Worm (Caenorhabditis elegans) whole organism, young adult: ENCODE data around the gene F28C6.9.

Experiments used
- F22D6.2 ChIP-seq: sonication (generic microtip); optimal IDR thresholded peaks from 2 replicates; lab custom pipeline; 2016; ENCODE audit warnings: mild to moderate bottlenecking, missing genetic modification characterization, missing compliant biosample characterization
- F23B12.7 ChIP-seq: sonication (generic microtip); optimal IDR thresholded peaks from 2 replicates; lab custom pipeline; 2017; ENCODE audit warnings: missing genetic modification characterization, mild to moderate bottlenecking, missing compliant biosample characterization, antibody characterized with exemption, moderate library complexity; ENCODE audit not compliant: insufficient read depth
- F33H1.4 ChIP-seq: fragments of 200-800 bp; sonication (Bioruptor generic); IDR thresholded peaks from 2 replicates; pipeline ENCODE4 v1.3.6; 2022; ENCODE audit warnings: missing genetic modification reagents, missing genetic modification characterization, missing compliant biosample characterization
- F55B11.4 ChIP-seq: sonication (generic microtip); optimal IDR thresholded peaks from 2 replicates; lab custom pipeline; 2016; ENCODE audit warnings: missing compliant biosample characterization, missing genetic modification characterization, borderline replicate concordance; ENCODE audit not compliant: insufficient read depth
- K11D2.4 ChIP-seq: fragments of 200-800 bp; sonication (Bioruptor generic); IDR thresholded peaks from 2 replicates; pipeline ENCODE4 v1.3.6; 2022; ENCODE audit warnings: missing genetic modification reagents, missing genetic modification characterization, missing compliant biosample characterization
- Y56A3A.18 ChIP-seq: fragments of 200-800 bp; sonication (Bioruptor generic); IDR thresholded peaks from 2 replicates; pipeline ENCODE4 v1.3.6; 2022; ENCODE audit warnings: missing genetic modification reagents, missing genetic modification characterization, missing compliant biosample characterization
- aptf-3 ChIP-seq: fragments of 200-800 bp; sonication (Bioruptor generic); IDR thresholded peaks from 2 replicates; pipeline ENCODE4 v1.3.6; 2022; ENCODE audit warnings: missing genetic modification characterization, missing compliant biosample characterization
- attf-5 ChIP-seq: fragments of 200-800 bp; sonication (Bioruptor generic); optimal IDR thresholded peaks from 2 replicates; lab custom pipeline; 2018; ENCODE audit warnings: mild to moderate bottlenecking, missing genetic modification characterization, missing compliant biosample characterization
- bed-2 ChIP-seq: fragments of 200-800 bp; sonication (Bioruptor generic); IDR thresholded peaks from 2 replicates; pipeline ENCODE4 v1.3.6; 2022; ENCODE audit warnings: missing genetic modification reagents, missing genetic modification characterization, missing compliant biosample characterization
- ceh-40 ChIP-seq: fragments of 200-800 bp; sonication (Bioruptor generic); IDR thresholded peaks from 2 replicates; pipeline ENCODE4 v1.3.6; 2022; ENCODE audit warnings: missing genetic modification characterization, missing compliant biosample characterization
- ceh-58 ChIP-seq: fragments of 200-800 bp; sonication (Bioruptor generic); IDR thresholded peaks from 2 replicates; pipeline ENCODE4 v1.3.6; 2022; ENCODE audit warnings: missing genetic modification characterization, missing compliant biosample characterization
- efl-1 ChIP-seq: fragments of 150-350 bp; optimal IDR thresholded peaks from 2 replicates; lab custom pipeline; 2014; ENCODE audit warnings: missing biosample characterization, missing genetic modification reagents, missing genetic modification characterization
- egl-18 ChIP-seq: fragments of 200-800 bp; sonication (Bioruptor generic); IDR thresholded peaks from 2 replicates; pipeline ENCODE4 v1.3.6; 2022; ENCODE audit warnings: missing genetic modification reagents, missing genetic modification characterization, missing compliant biosample characterization
- egrh-3 ChIP-seq: fragments of 200-800 bp; sonication (Bioruptor generic); IDR thresholded peaks from 2 replicates; pipeline ENCODE4 v1.3.6; 2022; ENCODE audit warnings: missing genetic modification reagents, missing genetic modification characterization, missing compliant biosample characterization
- ekl-4 ChIP-seq: fragments of 200-800 bp; sonication (Bioruptor generic); IDR thresholded peaks from 2 replicates; pipeline ENCODE4 v1.3.6; 2022; ENCODE audit warnings: missing genetic modification reagents, missing genetic modification characterization, missing compliant biosample characterization
- hmg-1.2 ChIP-seq: fragments of 200-800 bp; sonication (Bioruptor generic); IDR thresholded peaks from 2 replicates; pipeline ENCODE4 v1.3.6; 2022; ENCODE audit warnings: missing genetic modification reagents, missing genetic modification characterization, missing compliant biosample characterization
- hrde-1 ChIP-seq: sonication (generic microtip); optimal IDR thresholded peaks from 2 replicates; lab custom pipeline; 2016; ENCODE audit warnings: missing genetic modification characterization, mild to moderate bottlenecking, missing compliant biosample characterization, moderate library complexity, missing genotype, missing genetic modification reagents, borderline replicate concordance
- let-607 ChIP-seq, 2 experiments: fragments of 200-800 bp in 1 of 2; sonication (Bioruptor generic) in 1 of 2; sonication (generic microtip) in 1 of 2; optimal IDR thresholded peaks; 2 replicates each; lab custom pipeline; 2016 to 2018; ENCODE audit warnings: mild to moderate bottlenecking in 2 of 2, missing compliant biosample characterization in 2 of 2, missing genetic modification characterization in 2 of 2, moderate library complexity in 2 of 2, missing genotype in 1 of 2
- lin-54 ChIP-seq: fragments of 200-800 bp; sonication (Bioruptor generic); optimal IDR thresholded peaks from 2 replicates; lab custom pipeline; 2018; ENCODE audit warnings: mild to moderate bottlenecking, missing genetic modification characterization, missing compliant biosample characterization
- lsl-1 ChIP-seq: fragments of 200-800 bp; sonication (Bioruptor generic); optimal IDR thresholded peaks from 2 replicates; lab custom pipeline; 2018; ENCODE audit warnings: mild to moderate bottlenecking, missing genetic modification characterization, moderate library complexity, missing compliant biosample characterization
- lsy-27 ChIP-seq: sonication (generic microtip); optimal IDR thresholded peaks from 2 replicates; lab custom pipeline; 2017; ENCODE audit warnings: missing genetic modification characterization, mild to moderate bottlenecking, missing compliant biosample characterization, antibody characterized with exemption, missing genotype, borderline replicate concordance; ENCODE audit not compliant: insufficient read depth
- madf-6 ChIP-seq: fragments of 200-800 bp; sonication (Bioruptor generic); IDR thresholded peaks from 2 replicates; pipeline ENCODE4 v1.3.6; 2022; ENCODE audit warnings: missing genetic modification reagents, missing genetic modification characterization, missing compliant biosample characterization
- mcd-1 ChIP-seq: fragments of 200-800 bp; sonication (Bioruptor generic); IDR thresholded peaks from 2 replicates; pipeline ENCODE4 v1.3.6; 2022; ENCODE audit warnings: missing genetic modification reagents, missing genetic modification characterization, missing compliant biosample characterization
- nhr-179 ChIP-seq: sonication (generic microtip); optimal IDR thresholded peaks from 2 replicates; lab custom pipeline; 2016; ENCODE audit warnings: mild to moderate bottlenecking, missing genetic modification characterization, missing compliant biosample characterization
- repo-1 ChIP-seq: sonication (generic microtip); optimal IDR thresholded peaks from 2 replicates; lab custom pipeline; 2017; ENCODE audit warnings: mild to moderate bottlenecking, missing genetic modification characterization, missing compliant biosample characterization
- sea-2 ChIP-seq: fragments of 200-800 bp; sonication (Bioruptor generic); IDR thresholded peaks from 2 replicates; pipeline ENCODE4 v1.3.6; 2022; ENCODE audit warnings: missing genetic modification characterization, missing compliant biosample characterization
- snpc-1.1 ChIP-seq: sonication (generic microtip); optimal IDR thresholded peaks from 2 replicates; lab custom pipeline; 2017; ENCODE audit warnings: missing genetic modification characterization, mild to moderate bottlenecking, missing compliant biosample characterization, antibody characterized with exemption, moderate library complexity, missing genotype, missing genetic modification reagents; ENCODE audit not compliant: insufficient read depth
- snpc-1.3 ChIP-seq: sonication (generic microtip); optimal IDR thresholded peaks from 2 replicates; lab custom pipeline; 2017; ENCODE audit warnings: missing genetic modification characterization, mild to moderate bottlenecking, missing compliant biosample characterization, antibody characterized with exemption, moderate library complexity, missing genotype, missing genetic modification reagents; ENCODE audit not compliant: insufficient read depth
- snpc-4 ChIP-seq, 5 experiments: fragments of 150-350 bp in 1 of 5; sonication (generic microtip) in 4 of 5; optimal IDR thresholded peaks; 2 replicates each; lab custom pipeline; 2014 to 2018; ENCODE audit warnings: missing genetic modification characterization in 5 of 5, missing biosample characterization in 3 of 5, antibody characterized with exemption in 2 of 5, mild to moderate bottlenecking in 2 of 5, missing compliant biosample characterization in 2 of 5, missing genotype in 2 of 5, moderate library complexity in 2 of 5, missing genetic modification reagents in 1 of 5
- sptf-2 ChIP-seq: fragments of 200-800 bp; sonication (Bioruptor generic); optimal IDR thresholded peaks from 2 replicates; lab custom pipeline; 2018; ENCODE audit warnings: mild to moderate bottlenecking, missing genetic modification characterization, missing compliant biosample characterization
- tbp1 ChIP-seq: fragments of 200-800 bp; sonication (Bioruptor generic); optimal IDR thresholded peaks from 2 replicates; lab custom pipeline; 2018; ENCODE audit warnings: mild to moderate bottlenecking, missing genetic modification characterization, missing compliant biosample characterization
- tlf-1 ChIP-seq: fragments of 200-800 bp; sonication (Bioruptor generic); optimal IDR thresholded peaks from 2 replicates; lab custom pipeline; 2018; ENCODE audit warnings: mild to moderate bottlenecking, missing genetic modification characterization, missing compliant biosample characterization
- xnd-1 ChIP-seq: sonication (generic microtip); optimal IDR thresholded peaks from 2 replicates; lab custom pipeline; 2016; ENCODE audit warnings: missing genotype, missing genetic modification reagents, missing genetic modification characterization, missing compliant biosample characterization
- zfh-2 ChIP-seq: fragments of 200-800 bp; sonication (Bioruptor generic); conservative IDR thresholded peaks from 2 replicates; pipeline ENCODE4 v1.3.6; 2022; ENCODE audit warnings: missing genetic modification reagents, missing genetic modification characterization, missing compliant biosample characterization
- ztf-28 ChIP-seq: fragments of 200-800 bp; sonication (Bioruptor generic); IDR thresholded peaks from 2 replicates; pipeline ENCODE4 v1.3.6; 2022; ENCODE audit warnings: missing genetic modification reagents, missing genetic modification characterization, missing compliant biosample characterization

The F28C6.9 gene

DNA sequence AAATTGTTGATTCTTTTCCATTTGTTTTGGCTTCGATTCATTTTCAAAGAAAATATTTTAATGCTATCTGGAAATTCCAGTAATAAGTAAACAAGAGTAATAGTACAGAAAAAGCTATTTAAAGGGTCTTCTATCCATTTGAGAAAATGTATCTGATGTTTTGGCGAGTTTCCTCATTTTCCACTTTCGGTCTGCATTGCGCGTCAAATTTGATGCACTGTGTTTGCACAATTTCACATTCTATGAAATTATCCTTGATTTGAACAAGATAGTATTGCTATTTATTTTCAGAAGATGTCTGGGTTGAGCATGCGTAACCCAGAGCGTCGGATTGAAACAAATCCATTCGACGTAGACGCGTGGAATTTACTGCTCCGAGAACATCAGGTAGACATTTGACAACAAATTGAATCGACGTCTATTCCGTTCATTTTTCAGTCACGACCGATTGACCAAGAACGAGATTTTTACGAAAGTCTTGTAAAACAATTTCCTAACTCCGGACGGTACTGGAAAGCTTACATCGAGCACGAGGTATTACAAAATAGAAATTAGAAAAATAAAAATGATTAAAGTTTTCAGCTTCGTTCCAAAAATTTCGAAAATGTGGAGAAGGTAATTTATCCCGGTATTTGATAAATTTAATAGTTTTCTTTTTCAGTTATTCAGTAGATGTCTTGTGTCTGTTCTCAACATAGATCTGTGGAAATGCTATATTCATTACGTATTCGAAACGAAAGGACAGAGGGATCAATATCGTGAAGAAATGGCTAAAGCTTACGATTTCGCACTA, 6.2 kb downstream of the F28C6.9 start, which contains the start of gene suf-1 (continued):
- no peak for TF ChIP-seq F22D6.2 (tag; lab: Kevin White, UChicago)
- TF ChIP-seq Y56A3A.18 (GFP tag; lab: Robert Waterston, UW) = peak; percentile 75; the same call in 1 of the 2 replicates
- TF ChIP-seq aptf-3 = peak; percentile 13; the same call in 1 of the 2 replicates
- no peak for TF ChIP-seq let-607 (tag; optimal IDR thresholded peaks at IDR 0.05; lab: Kevin White, UChicago)
- peak; percentile 79 for TF ChIP-seq tlf-1 (GFP tag; lab: Kevin White, UChicago)
- TF ChIP-seq, all 124 proteins: peak for 47

- peak; percentile 18 for TF ChIP-seq attf-5 (GFP tag; lab: Kevin White, UChicago)
- peak; percentile 30 for TF ChIP-seq F23B12.7 (tag; lab: Kevin White, UChicago)
- peak; percentile 71 for TF ChIP-seq snpc-4 (GFP tag; optimal IDR thresholded peaks at IDR 0.05; lab: Kevin White, UChicago)
- TF ChIP-seq snpc-4 (tag; optimal IDR thresholded peaks at IDR 0.05; lab: Kevin White, UChicago) = peak; percentile 55 to 80 (median 74)
- no peak for TF ChIP-seq F55B11.4 (tag; lab: Kevin White, UChicago)
- TF ChIP-seq efl-1 (GFP tag; lab: Kevin White, UChicago) = peak; percentile 9
- peak; percentile 60 for TF ChIP-seq lin-54
- TF ChIP-seq lsl-1 (GFP tag; lab: Kevin White, UChicago) = peak; percentile 34
- TF ChIP-seq madf-6 (GFP tag; lab: Robert Waterston, UW) = peak; percentile 38; the same call in 1 of the 2 replicates
- TF ChIP-seq K11D2.4 (GFP tag; lab: Robert Waterston, UW) = no peak
- TF ChIP-seq zfh-2 (GFP tag; lab: Robert Waterston, UW) = 0 out of 2 replicates have a peak, but pooled peaks have one; percentile 8
- peak; percentile 28; the same call in 1 of the 2 replicates for TF ChIP-seq hmg-1.2 (GFP tag; lab: Robert Waterston, UW)
- TF ChIP-seq hrde-1 (tag; lab: Kevin White, UChicago) = no peak
- peak; percentile 54 for TF ChIP-seq snpc-1.1 (tag; lab: Kevin White, UChicago)
- TF ChIP-seq bed-2 = no peak
- peak; percentile 34 for TF ChIP-seq snpc-1.3 (tag; lab: Kevin White, UChicago)
- TF ChIP-seq mcd-1 (GFP tag; lab: Robert Waterston, UW) = peak; percentile 32; the same call in 1 of the 2 replicates
- no peak for TF ChIP-seq egrh-3 (GFP tag; lab: Robert Waterston, UW)
- peak; percentile 92 for TF ChIP-seq sptf-2 (GFP tag; lab: Kevin White, UChicago)
- peak; percentile 88 for TF ChIP-seq F33H1.4
- TF ChIP-seq tbp1 = peak; percentile 33
Observed at ce11 chrII:8602337-8602944, 7.5 kb downstream of the F28C6.9 start, which contains the start of the genes cpf-1 and rpl-26. TSS of gene cpf-1 (minus strand) at chrII:8602440. TSS of gene rpl-26 (plus strand) at chrII:8602785.

ce11 chrII:8600165-8600564, 9.8 kb downstream of the F28C6.9 start, which contains the start of gene pigg-1:
TSS of gene pigg-1 (minus strand) at chrII:8600265.
- no peak for TF ChIP-seq egl-18 (GFP tag; lab: Robert Waterston, UW)
- TF ChIP-seq ceh-58 (GFP tag; lab: Robert Waterston, UW) = no peak
- TF ChIP-seq ztf-28 (GFP tag; lab: Robert Waterston, UW) = no peak
- TF ChIP-seq lsl-1 (GFP tag; lab: Kevin White, UChicago) = no peak
- TF ChIP-seq lsy-27 = no peak
- TF ChIP-seq repo-1 (tag; lab: Kevin White, UChicago) = no peak
- TF ChIP-seq ceh-40 = no peak
- TF ChIP-seq sea-2 (GFP tag; lab: Robert Waterston, UW) = no peak
- TF ChIP-seq ekl-4 (GFP tag; lab: Robert Waterston, UW) = no peak
- TF ChIP-seq let-607 (tag; optimal IDR thresholded peaks at IDR 0.05; lab: Kevin White, UChicago) = no peak
- no peak for TF ChIP-seq nhr-179 (tag; lab: Kevin White, UChicago)
- no peak for TF ChIP-seq xnd-1
- TF ChIP-seq, all 124 proteins: peak for 0
